Worm (Caenorhabditis elegans) whole organism, L2 larva: ENCODE measurements around the gene crn-3.

ENCODE experiments used
- ZK546.5 ChIP-seq: sonication (generic microtip); optimal IDR thresholded peaks from 2 replicates; lab custom pipeline; 2017; ENCODE audit warnings: missing biosample characterization, missing genetic modification characterization
- ama-1 ChIP-seq: fragments of 150-350 bp; optimal IDR thresholded peaks from 2 replicates; lab custom pipeline; 2018; ENCODE audit warnings: inconsistent platforms
- elt-3 ChIP-seq: sonication (generic microtip); optimal IDR thresholded peaks from 2 replicates; lab custom pipeline; 2017; ENCODE audit warnings: missing biosample characterization, missing genetic modification characterization
- lsy-2 ChIP-seq, 2 experiments: fragments of 150-350 bp in 1 of 2; sonication (generic microtip) in 1 of 2; optimal IDR thresholded peaks; 2 replicates each; lab custom pipeline; 2014 to 2017; ENCODE audit warnings: missing biosample characterization in 2 of 2, missing genetic modification characterization in 2 of 2
- nhr-23 ChIP-seq: fragments of 150-350 bp; optimal IDR thresholded peaks from 2 replicates; lab custom pipeline; 2014; ENCODE audit warnings: missing biosample characterization, missing genetic modification reagents, missing genetic modification characterization
- peb-1 ChIP-seq: fragments of 150-350 bp; optimal IDR thresholded peaks from 2 replicates; lab custom pipeline; 2014; ENCODE audit warnings: missing biosample characterization, missing genetic modification characterization
- snpc-4 ChIP-seq: fragments of 150-350 bp; optimal IDR thresholded peaks from 2 replicates; lab custom pipeline; 2014; ENCODE audit warnings: missing biosample characterization, missing genetic modification characterization
- unc-55 ChIP-seq: fragments of 150-350 bp; sonication (generic microtip); optimal IDR thresholded peaks from 3 replicates; lab custom pipeline; 2014; ENCODE audit warnings: missing biosample characterization, missing genetic modification reagents, missing genetic modification characterization
- unc-62 ChIP-seq: fragments of 150-350 bp; optimal IDR thresholded peaks from 2 replicates; lab custom pipeline; 2014; ENCODE audit warnings: missing biosample characterization, missing genetic modification reagents, missing genetic modification characterization
- ztf-11 ChIP-seq: sonication (generic microtip); optimal IDR thresholded peaks from 2 replicates; lab custom pipeline; 2017; ENCODE audit warnings: missing biosample characterization, missing genetic modification characterization

- TF ChIP-seq elt-3 (tag; lab: Kevin White, UChicago): no peak
- no peak for TF ChIP-seq unc-55 (GFP tag; lab: Kevin White, UChicago)
- no peak for TF ChIP-seq ZK546.5 (tag; lab: Kevin White, UChicago)
- no peak for TF ChIP-seq unc-62 (GFP tag; lab: Kevin White, UChicago)
- no peak for TF ChIP-seq ztf-11
- peak; percentile 81 for TF ChIP-seq ama-1
- peak; percentile 28 for TF ChIP-seq snpc-4 (tag; lab: Kevin White, UChicago)
- peak in 1 of 2 experiments; percentile 67 for TF ChIP-seq lsy-2 (tag; optimal IDR thresholded peaks at IDR 0.05; lab: Kevin White, UChicago)
- no peak for TF ChIP-seq nhr-23 (tag; lab: Kevin White, UChicago)
- TF ChIP-seq peb-1 (tag; lab: Kevin White, UChicago): no peak
Measured at ce11 chrII:10558962-10559415, 28.9 kb upstream of the crn-3 start.
